Fruit fly (Drosophila melanogaster) whole organism, embryonic: ENCODE results near the gene Ndfip.

Source experiments
- Aef1 ChIP-seq: fragments of 200-800 bp; sonication (Bioruptor generic); IDR thresholded peaks from 3 replicates; pipeline ENCODE4 v1.3.6; 2022; ENCODE audit warnings: missing biosample characterization, missing genetic modification characterization
- CG10431 ChIP-seq: fragments of 200-800 bp; sonication (Bioruptor generic); optimal IDR thresholded peaks from 3 replicates; lab custom pipeline; 2018; ENCODE audit warnings: missing biosample characterization, mild to moderate bottlenecking, missing genetic modification characterization
- CG10979 ChIP-seq: fragments of 200-800 bp; sonication (Bioruptor generic); optimal IDR thresholded peaks from 2 replicates; lab custom pipeline; 2018; ENCODE audit warnings: missing biosample characterization, mild to moderate bottlenecking, missing genetic modification characterization, moderate library complexity
- CG11695 ChIP-seq: fragments of 200-800 bp; sonication (Bioruptor generic); IDR thresholded peaks from 3 replicates; pipeline ENCODE4 v1.3.6; 2022; ENCODE audit warnings: missing biosample characterization, missing genetic modification characterization
- CG11723 ChIP-seq: fragments of 200-800 bp; sonication (Bioruptor generic); optimal IDR thresholded peaks from 2 replicates; lab custom pipeline; 2017; ENCODE audit warnings: missing biosample characterization, mild to moderate bottlenecking, missing genetic modification characterization
- CG12219 ChIP-seq: fragments of 200-800 bp; sonication (Bioruptor generic); optimal IDR thresholded peaks from 3 replicates; lab custom pipeline; 2018; ENCODE audit warnings: missing biosample characterization, mild to moderate bottlenecking, missing genetic modification characterization
- CG12942 ChIP-seq: fragments of 200-800 bp; sonication (Bioruptor generic); optimal IDR thresholded peaks from 3 replicates; lab custom pipeline; 2016; ENCODE audit warnings: missing biosample characterization, missing genetic modification characterization
- CG13296 ChIP-seq: fragments of 200-800 bp; sonication (Bioruptor generic); optimal IDR thresholded peaks from 3 replicates; lab custom pipeline; 2018; ENCODE audit warnings: missing biosample characterization, mild to moderate bottlenecking, missing genetic modification characterization
- CG13424 ChIP-seq: fragments of 200-800 bp; sonication (Bioruptor generic); optimal IDR thresholded peaks from 2 replicates; lab custom pipeline; 2019; ENCODE audit warnings: missing biosample characterization, mild to moderate bottlenecking, missing genetic modification characterization, moderate library complexity
- CG13624 ChIP-seq: fragments of 200-800 bp; sonication (Bioruptor generic); optimal IDR thresholded peaks from 2 replicates; lab custom pipeline; 2016; ENCODE audit warnings: missing biosample characterization, missing genetic modification characterization
- CG15011 ChIP-seq: fragments of 200-800 bp; sonication (Bioruptor generic); optimal IDR thresholded peaks from 3 replicates; lab custom pipeline; 2018; ENCODE audit warnings: missing biosample characterization, mild to moderate bottlenecking, missing genetic modification characterization
- CG1529 ChIP-seq: fragments of 200-800 bp; sonication (Bioruptor generic); optimal IDR thresholded peaks from 3 replicates; lab custom pipeline; 2018; ENCODE audit warnings: missing biosample characterization, missing genetic modification characterization
- CG1603 ChIP-seq: fragments of 200-800 bp; sonication (Bioruptor generic); optimal IDR thresholded peaks from 2 replicates; lab custom pipeline; 2019; ENCODE audit warnings: missing biosample characterization, mild to moderate bottlenecking, missing genetic modification characterization, moderate library complexity
- CG17829 ChIP-seq: fragments of 200-800 bp; optimal IDR thresholded peaks from 2 replicates; lab custom pipeline; 2019; ENCODE audit warnings: missing biosample characterization, mild to moderate bottlenecking, missing genetic modification characterization, moderate library complexity
- CG3163 ChIP-seq: fragments of 200-800 bp; sonication (Bioruptor generic); optimal IDR thresholded peaks from 3 replicates; lab custom pipeline; 2016; ENCODE audit warnings: missing biosample characterization, missing genetic modification characterization
- CG32532 ChIP-seq: fragments of 200-800 bp; sonication (Bioruptor generic); IDR thresholded peaks from 2 replicates; pipeline ENCODE4 v1.3.6; 2022; ENCODE audit warnings: missing biosample characterization, missing genetic modification characterization
- CG34376 ChIP-seq: fragments of 200-800 bp; sonication (Bioruptor generic); optimal IDR thresholded peaks from 2 replicates; lab custom pipeline; 2018; ENCODE audit warnings: missing biosample characterization, mild to moderate bottlenecking, missing genetic modification characterization
- CG3847 ChIP-seq: fragments of 200-800 bp; sonication (Bioruptor generic); IDR thresholded peaks from 2 replicates; pipeline ENCODE4 v1.3.6; 2022; ENCODE audit warnings: missing biosample characterization, missing genetic modification characterization
- CG5953 ChIP-seq: fragments of 200-800 bp; sonication (Bioruptor generic); IDR thresholded peaks from 2 replicates; pipeline ENCODE4 v1.3.6; 2022; ENCODE audit warnings: missing biosample characterization, missing genetic modification characterization
- CG6683 ChIP-seq: fragments of 200-800 bp; sonication (Bioruptor generic); optimal IDR thresholded peaks from 2 replicates; lab custom pipeline; 2017; ENCODE audit warnings: missing biosample characterization, mild to moderate bottlenecking, missing genetic modification characterization, missing genetic modification reagents
- CG7271 ChIP-seq: fragments of 200-800 bp; sonication (Bioruptor generic); optimal IDR thresholded peaks from 2 replicates; lab custom pipeline; 2018; ENCODE audit warnings: missing biosample characterization, mild to moderate bottlenecking, missing genetic modification characterization, moderate library complexity
- E2f1 ChIP-seq: fragments of 200-800 bp; sonication (Bioruptor generic); IDR thresholded peaks from 2 replicates; pipeline ENCODE4 v1.3.6; 2022; ENCODE audit warnings: missing biosample characterization, missing genetic modification characterization
- HmgZ ChIP-seq: fragments of 200-800 bp; sonication (Bioruptor generic); optimal IDR thresholded peaks from 2 replicates; lab custom pipeline; 2018; ENCODE audit warnings: missing biosample characterization, mild to moderate bottlenecking, missing genetic modification characterization
- Kr ChIP-seq: fragments of 200-800 bp; sonication (Bioruptor generic); optimal IDR thresholded peaks from 2 replicates; lab custom pipeline; 2017; ENCODE audit warnings: missing biosample characterization, mild to moderate bottlenecking, missing genetic modification characterization
- NC2α ChIP-seq: fragments of 200-800 bp; sonication (Bioruptor generic); optimal IDR thresholded peaks from 2 replicates; lab custom pipeline; 2016; ENCODE audit warnings: missing biosample characterization, missing genetic modification characterization
- Optix ChIP-seq: fragments of 200-800 bp; sonication (Bioruptor generic); IDR thresholded peaks from 3 replicates; pipeline ENCODE4 v1.3.6; 2022; ENCODE audit warnings: missing biosample characterization, missing genetic modification characterization
- Pdp1 ChIP-seq, 2 experiments: fragments of 200-800 bp; sonication (Bioruptor generic); optimal IDR thresholded peaks; 3 replicates each; lab custom pipeline; 2016; ENCODE audit warnings: missing biosample characterization in 2 of 2, missing genetic modification characterization in 2 of 2, mild to moderate bottlenecking in 1 of 2, moderate library complexity in 1 of 2
- Spps ChIP-seq: fragments of 200-800 bp; sonication (Bioruptor generic); optimal IDR thresholded peaks from 2 replicates; lab custom pipeline; 2018; ENCODE audit warnings: missing biosample characterization, mild to moderate bottlenecking, missing genetic modification characterization
- TFAM ChIP-seq: fragments of 200-800 bp; sonication (Bioruptor generic); optimal IDR thresholded peaks from 2 replicates; lab custom pipeline; 2017; ENCODE audit warnings: missing biosample characterization, missing genetic modification characterization, inconsistent platforms
- abd-A ChIP-seq: fragments of 200-800 bp; sonication (Bioruptor generic); optimal IDR thresholded peaks from 3 replicates; lab custom pipeline; 2019; ENCODE audit warnings: missing biosample characterization, mild to moderate bottlenecking, missing genetic modification characterization, moderate library complexity
- ase ChIP-seq: fragments of 200-800 bp; sonication (Bioruptor generic); IDR thresholded peaks from 3 replicates; pipeline ENCODE4 v1.3.6; 2022; ENCODE audit warnings: missing biosample characterization, missing genetic modification characterization
- bbx ChIP-seq: fragments of 200-800 bp; sonication (Bioruptor generic); IDR thresholded peaks from 2 replicates; pipeline ENCODE4 v1.3.6; 2022; ENCODE audit warnings: missing biosample characterization, missing genetic modification characterization; ENCODE audit not compliant: partially characterized antibody
- cas ChIP-seq: fragments of 200-800 bp; sonication (Bioruptor generic); IDR thresholded peaks from 2 replicates; pipeline ENCODE4 v1.3.6; 2022; ENCODE audit warnings: missing biosample characterization, missing genetic modification characterization
- chn ChIP-seq: fragments of 200-800 bp; sonication (Bioruptor generic); optimal IDR thresholded peaks from 2 replicates; lab custom pipeline; 2016; ENCODE audit warnings: missing biosample characterization, missing genetic modification characterization
- crp ChIP-seq, 2 experiments: fragments of 200-800 bp; sonication (Bioruptor generic); optimal IDR thresholded peaks; 2 replicates in 1 of 2; 3 replicates in 1 of 2; lab custom pipeline; 2017; ENCODE audit warnings: missing biosample characterization in 2 of 2, missing genetic modification characterization in 2 of 2, mild to moderate bottlenecking in 1 of 2, moderate library complexity in 1 of 2
- cwo ChIP-seq: fragments of 200-800 bp; sonication (Bioruptor generic); optimal IDR thresholded peaks from 3 replicates; lab custom pipeline; 2017; ENCODE audit warnings: missing biosample characterization, missing genetic modification characterization, mild to moderate bottlenecking, moderate library complexity, missing genetic modification reagents
- dmrt11E ChIP-seq: fragments of 200-800 bp; sonication (Bioruptor generic); optimal IDR thresholded peaks from 3 replicates; lab custom pipeline; 2018; ENCODE audit warnings: missing biosample characterization, mild to moderate bottlenecking, missing genetic modification characterization, moderate library complexity
- dmrt99B ChIP-seq: fragments of 200-800 bp; sonication (Bioruptor generic); optimal IDR thresholded peaks from 2 replicates; lab custom pipeline; 2018; ENCODE audit warnings: missing biosample characterization, mild to moderate bottlenecking, missing genetic modification characterization, moderate library complexity
- ewg ChIP-seq: fragments of 200-800 bp; sonication (Bioruptor generic); optimal IDR thresholded peaks from 3 replicates; lab custom pipeline; 2017; ENCODE audit warnings: mild to moderate bottlenecking, missing biosample characterization, missing genetic modification reagents, missing genetic modification characterization
- fru ChIP-seq: fragments of >200 bp; optimal IDR thresholded peaks from 2 replicates; lab custom pipeline; 2017
- lab ChIP-seq: fragments of 200-800 bp; sonication (Bioruptor generic); optimal IDR thresholded peaks from 3 replicates; lab custom pipeline; 2017; ENCODE audit warnings: missing biosample characterization, missing genetic modification characterization, mild to moderate bottlenecking, moderate library complexity, missing genetic modification reagents
- prd ChIP-seq, 3 experiments: fragments of >200 bp in 2 of 3; fragments of 200-800 bp in 1 of 3; sonication (Bioruptor generic) in 1 of 3; optimal IDR thresholded peaks in 2 of 3; IDR thresholded peaks in 1 of 3; 2 replicates in 2 of 3; 3 replicates in 1 of 3; pipeline versions ENCODE4 v1.3.6 to Lab custom; 2017 to 2022; ENCODE audit warnings: missing biosample characterization in 1 of 3, missing genetic modification characterization in 1 of 3
- pros ChIP-seq: fragments of 200-800 bp; sonication (Bioruptor generic); optimal IDR thresholded peaks from 3 replicates; lab custom pipeline; 2019; ENCODE audit warnings: missing biosample characterization, mild to moderate bottlenecking, missing genetic modification characterization, moderate library complexity
- pum ChIP-seq: fragments of 200-800 bp; sonication (Bioruptor generic); optimal IDR thresholded peaks from 2 replicates; lab custom pipeline; 2016; ENCODE audit warnings: missing biosample characterization, missing genetic modification characterization
- rib ChIP-seq: fragments of 200-800 bp; sonication (Bioruptor generic); IDR thresholded peaks from 2 replicates; pipeline ENCODE4 v1.3.6; 2022; ENCODE audit warnings: missing biosample characterization, missing genetic modification characterization
- scrt ChIP-seq: fragments of 200-800 bp; sonication (Bioruptor generic); optimal IDR thresholded peaks from 2 replicates; lab custom pipeline; 2018; ENCODE audit warnings: missing biosample characterization, mild to moderate bottlenecking, missing genetic modification characterization, moderate library complexity
- sisA ChIP-seq: fragments of 200-800 bp; sonication (Bioruptor generic); IDR thresholded peaks from 2 replicates; pipeline ENCODE4 v1.3.6; 2022; ENCODE audit warnings: missing biosample characterization, missing genetic modification characterization
- sna ChIP-seq: fragments of 200-800 bp; sonication (Bioruptor generic); IDR thresholded peaks from 2 replicates; pipeline ENCODE4 v1.3.6; 2022; ENCODE audit warnings: missing biosample characterization, missing genetic modification characterization; ENCODE audit not compliant: partially characterized antibody
- sug ChIP-seq: fragments of 200-800 bp; optimal IDR thresholded peaks from 2 replicates; lab custom pipeline; 2019; ENCODE audit warnings: missing biosample characterization, mild to moderate bottlenecking, missing genetic modification characterization, moderate library complexity
- vvl ChIP-seq: fragments of 200-800 bp; sonication (Bioruptor generic); IDR thresholded peaks from 2 replicates; pipeline ENCODE4 v1.3.6; 2022; ENCODE audit warnings: missing biosample characterization, missing genetic modification characterization
- wor ChIP-seq: fragments of 200-800 bp; sonication (Bioruptor generic); IDR thresholded peaks from 2 replicates; pipeline ENCODE4 v1.3.6; 2022; ENCODE audit warnings: missing biosample characterization, missing genetic modification characterization

Gene Ndfip

DNA sequence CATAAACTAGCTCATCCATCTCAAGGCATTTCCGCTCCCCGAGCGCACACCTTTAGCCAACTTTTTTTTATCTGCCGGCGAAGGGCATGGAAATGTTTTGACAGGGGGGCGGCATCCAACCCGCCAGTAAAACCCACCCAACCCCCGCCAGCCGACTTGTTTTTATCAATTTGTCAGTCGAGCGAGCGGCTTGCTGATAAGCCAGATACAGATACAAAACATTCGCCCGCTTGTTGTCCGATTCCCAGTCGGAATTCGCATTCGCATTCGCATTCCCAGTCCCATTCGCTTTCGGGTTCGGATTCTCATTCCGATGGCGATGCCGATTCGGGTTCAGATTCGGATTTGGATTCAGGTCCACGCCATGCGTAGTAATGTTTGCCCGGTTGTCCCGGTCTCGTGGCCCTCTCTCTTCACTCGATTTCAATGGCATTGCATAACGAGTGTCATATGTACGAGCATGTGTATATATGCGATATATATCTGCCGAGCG, 11.1 kb upstream of the Ndfip start (continued):
- peak; percentile 42 for TF ChIP-seq CG32532 (GFP tag; lab: Robert Waterston, UW)
- TF ChIP-seq vvl (GFP tag; lab: Robert Waterston, UW): no peak
- no peak for TF ChIP-seq Optix
- TF ChIP-seq crp (GFP tag; optimal IDR thresholded peaks at IDR 0.05; lab: Kevin White, UChicago): no peak
- peak; percentile 6 for TF ChIP-seq CG15011
- TF ChIP-seq CG12942 (GFP tag; lab: Kevin White, UChicago): no peak
- TF ChIP-seq Kr (GFP tag; lab: Kevin White, UChicago): no peak
- TF ChIP-seq fru (lab: Kevin White, UChicago): no peak
- TF ChIP-seq ewg (GFP tag; lab: Kevin White, UChicago): peak; percentile 2
- no peak for TF ChIP-seq CG12219 (GFP tag; lab: Kevin White, UChicago)
- no peak for TF ChIP-seq bbx (GFP tag; lab: Robert Waterston, UW)
- no peak for TF ChIP-seq CG10431
- TF ChIP-seq sisA (GFP tag; lab: Robert Waterston, UW): no peak
- no peak for TF ChIP-seq chn (GFP tag; lab: Kevin White, UChicago)
- TF ChIP-seq CG11723 (GFP tag; lab: Kevin White, UChicago): no peak
- TF ChIP-seq NC2α (GFP tag; lab: Kevin White, UChicago): no peak
- TF ChIP-seq CG13424 (tag; lab: Kevin White, UChicago): no peak
- peak; percentile 24 for TF ChIP-seq HmgZ (tag; lab: Kevin White, UChicago)
- no peak for TF ChIP-seq Aef1 (GFP tag; lab: Robert Waterston, UW)
- TF ChIP-seq E2f1 (GFP tag; lab: Robert Waterston, UW): no peak
- TF ChIP-seq cwo: peak; percentile 71
- peak; percentile 85 for TF ChIP-seq rib (GFP tag; lab: Robert Waterston, UW)
- no peak for TF ChIP-seq CG10979 (tag; lab: Kevin White, UChicago)
- TF ChIP-seq lab (GFP tag; lab: Kevin White, UChicago): peak; percentile 79
- no peak for TF ChIP-seq prd (optimal IDR thresholded peaks at IDR 0.05; lab: Kevin White, UChicago)
- no peak for TF ChIP-seq prd (GFP tag; IDR thresholded peaks at IDR 0.05; lab: Robert Waterston, UW)
- no peak for TF ChIP-seq pros (GFP tag; lab: Kevin White, UChicago)
- no peak for TF ChIP-seq CG13296 (GFP tag; lab: Kevin White, UChicago)
- no peak for TF ChIP-seq Spps (tag; lab: Kevin White, UChicago)
- no peak for TF ChIP-seq CG17829 (tag; lab: Kevin White, UChicago)
- TF ChIP-seq ase (GFP tag; lab: Robert Waterston, UW): no peak
- peak in 1 of 2 experiments; percentile 99 for TF ChIP-seq Pdp1 (GFP tag; optimal IDR thresholded peaks at IDR 0.05; lab: Kevin White, UChicago)
- peak; percentile 82 for TF ChIP-seq CG34376 (GFP tag; lab: Kevin White, UChicago)
- TF ChIP-seq CG7271 (tag; lab: Kevin White, UChicago): no peak
- peak; percentile 96 for TF ChIP-seq sug (tag; lab: Kevin White, UChicago)
- TF ChIP-seq CG5953: no peak
- peak; percentile 57 for TF ChIP-seq abd-A (tag; lab: Kevin White, UChicago)
- 0 out of 3 replicates have a peak, but pooled peaks have one; percentile 21 for TF ChIP-seq CG11695 (GFP tag; lab: Robert Waterston, UW)
- peak; percentile 24 for TF ChIP-seq scrt (GFP tag; lab: Kevin White, UChicago)

DNA sequence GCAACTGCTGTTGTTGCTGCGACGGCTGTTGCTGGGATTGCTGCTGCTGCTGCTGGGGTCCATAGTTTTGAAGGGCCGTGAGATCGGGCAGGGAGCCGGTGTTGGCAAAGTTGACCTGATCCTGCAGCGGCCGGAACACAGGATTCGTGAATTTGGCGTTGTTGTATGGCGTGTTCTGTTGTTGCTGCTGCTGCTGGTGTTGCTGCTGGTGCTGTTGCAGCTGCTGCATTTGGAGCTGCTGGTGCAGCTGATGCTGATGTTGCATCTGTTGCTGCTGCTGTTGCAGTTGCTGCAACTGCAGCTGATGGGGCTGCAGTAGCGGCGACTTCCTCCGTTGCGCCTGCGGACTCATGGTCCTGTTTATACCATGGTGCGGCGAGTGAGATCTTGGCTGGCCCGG, 9.6 kb upstream of the Ndfip start:
- TF ChIP-seq dmrt99B: no peak
- no peak for TF ChIP-seq CG13296 (GFP tag; lab: Kevin White, UChicago)
- TF ChIP-seq wor (GFP tag; lab: Robert Waterston, UW): no peak
- TF ChIP-seq TFAM: no peak
- TF ChIP-seq chn (GFP tag; lab: Kevin White, UChicago): no peak
- TF ChIP-seq CG3847: no peak
- no peak for TF ChIP-seq CG1603 (tag; lab: Kevin White, UChicago)
- no peak for TF ChIP-seq dmrt11E (tag; lab: Kevin White, UChicago)
- TF ChIP-seq CG3163 (GFP tag; lab: Kevin White, UChicago): no peak
- no peak for TF ChIP-seq pum (GFP tag; lab: Kevin White, UChicago)
- TF ChIP-seq cas (GFP tag; lab: Robert Waterston, UW): no peak
- TF ChIP-seq CG6683 (GFP tag; lab: Kevin White, UChicago): no peak
- no peak for TF ChIP-seq CG13624 (GFP tag; lab: Kevin White, UChicago)
- no peak for TF ChIP-seq sna (GFP tag; lab: Robert Waterston, UW)
- TF ChIP-seq CG1529 (GFP tag; lab: Kevin White, UChicago): no peak
